Worm (Caenorhabditis elegans) whole organism, L3 larva: ENCODE data around the gene nol-56.

Source experiments
- aly-2 ChIP-seq: fragments of 150-350 bp; optimal IDR thresholded peaks from 2 replicates; lab custom pipeline; 2014; ENCODE audit warnings: missing biosample characterization, missing genetic modification characterization
- ceh-82 ChIP-seq: fragments of 150-350 bp; optimal IDR thresholded peaks from 2 replicates; lab custom pipeline; 2014; ENCODE audit warnings: missing biosample characterization, missing genetic modification characterization
- nfya-1 ChIP-seq: sonication (generic microtip); optimal IDR thresholded peaks from 2 replicates; lab custom pipeline; 2017; ENCODE audit warnings: missing genetic modification characterization, mild to moderate bottlenecking, missing compliant biosample characterization, antibody characterized with exemption, moderate library complexity; ENCODE audit not compliant: insufficient read depth
- nhr-23 ChIP-seq: fragments of 150-350 bp; optimal IDR thresholded peaks from 2 replicates; lab custom pipeline; 2014; ENCODE audit warnings: missing biosample characterization, missing genetic modification reagents, missing genetic modification characterization
- nhr-25 ChIP-seq: sonication (generic microtip); optimal IDR thresholded peaks from 2 replicates; lab custom pipeline; 2017; ENCODE audit warnings: missing biosample characterization, missing genetic modification characterization
- pha-4 ChIP-seq: fragments of 150-350 bp; optimal IDR thresholded peaks from 2 replicates; lab custom pipeline; 2014; ENCODE audit warnings: missing biosample characterization, missing genetic modification reagents, missing genetic modification characterization
- snpc-4 ChIP-seq: fragments of 150-350 bp; optimal IDR thresholded peaks from 2 replicates; lab custom pipeline; 2014; ENCODE audit warnings: missing biosample characterization, missing genetic modification characterization
- zag-1 ChIP-seq: fragments of 150-350 bp; optimal IDR thresholded peaks from 2 replicates; lab custom pipeline; 2014; ENCODE audit warnings: missing biosample characterization, missing genetic modification characterization

DNA sequence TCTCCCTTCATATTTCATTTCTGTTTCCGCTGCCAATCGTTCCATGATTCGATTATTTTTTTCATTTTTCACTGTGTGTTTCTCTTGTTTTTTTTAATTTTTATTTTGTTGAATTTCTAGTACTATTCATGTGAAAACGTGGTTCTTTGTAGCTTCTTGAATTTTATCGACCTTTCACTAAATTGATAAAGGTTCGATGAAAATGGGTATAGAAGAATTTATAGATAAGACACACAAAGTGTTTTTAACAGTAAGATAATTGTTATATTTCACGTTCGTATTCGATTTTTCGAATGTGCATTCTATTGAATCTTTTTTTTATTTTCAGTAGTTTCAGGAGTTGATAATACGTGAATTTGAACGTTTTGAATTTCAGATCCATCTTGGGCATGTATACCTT is 19.2 kb upstream of the nol-56 start, which contains the start of gene ugt-49:
- no peak for TF ChIP-seq nfya-1 (tag; lab: Kevin White, UChicago)
- no peak for TF ChIP-seq zag-1
- TF ChIP-seq snpc-4 (tag; lab: Kevin White, UChicago), result no peak
- peak; percentile 23 for TF ChIP-seq pha-4
- no peak for TF ChIP-seq nhr-25
- no peak for TF ChIP-seq aly-2 (tag; lab: Kevin White, UChicago)
- TF ChIP-seq nhr-23 (tag; lab: Kevin White, UChicago), result no peak
- no peak for TF ChIP-seq ceh-82 (tag; lab: Kevin White, UChicago)
